Fruit fly (Drosophila melanogaster) whole organism, wandering third instar larva: Measurements from ENCODE around the gene CG13920.
A peak's percentile ranks its signal among the peaks of the same experiment; 100 is the strongest.

Source experiments
- Dif ChIP-seq: fragments of 200-275, 200-300 bp; sonication (Bioruptor generic); optimal IDR thresholded peaks from 2 replicates; lab custom pipeline; 2018; ENCODE audit warnings: missing biosample characterization, missing genetic modification characterization; ENCODE audit not compliant: partially characterized antibody
- Mio ChIP-seq: sonication (Bioruptor generic); optimal IDR thresholded peaks from 2 replicates; lab custom pipeline; 2016; ENCODE audit warnings: missing biosample characterization, missing genetic modification characterization
- br ChIP-seq: fragments of 200-800 bp; sonication (Bioruptor generic); optimal IDR thresholded peaks from 2 replicates; lab custom pipeline; 2016; ENCODE audit warnings: missing biosample characterization, missing genetic modification characterization
- fru ChIP-seq: fragments of 200-800 bp; sonication (Bioruptor generic); optimal IDR thresholded peaks from 3 replicates; lab custom pipeline; 2016; ENCODE audit warnings: missing biosample characterization, mild to moderate bottlenecking, missing genetic modification characterization
- h ChIP-seq: fragments of 200-800 bp; sonication (Bioruptor generic); optimal IDR thresholded peaks from 3 replicates; lab custom pipeline; 2016; ENCODE audit warnings: missing biosample characterization, mild to moderate bottlenecking, missing genetic modification characterization
- psq ChIP-seq: fragments of 200-800 bp; sonication (Bioruptor generic); optimal IDR thresholded peaks from 3 replicates; lab custom pipeline; 2017; ENCODE audit warnings: missing biosample characterization, mild to moderate bottlenecking, missing genetic modification characterization, moderate library complexity

dm6 chr3L:1628176-1628866, 20.4 kb upstream of the CG13920 start, which contains the start of gene CG13928:
- TF ChIP-seq fru, result no peak
- peak; percentile 16 for TF ChIP-seq Dif
- TF ChIP-seq Mio (GFP tag; lab: Kevin White, UChicago), result no peak
- no peak for TF ChIP-seq br (GFP tag; lab: Kevin White, UChicago)
- no peak for TF ChIP-seq psq (GFP tag; lab: Kevin White, UChicago)
- no peak for TF ChIP-seq h
